Fruit fly (Drosophila melanogaster): ENCODE measurements around the gene Roc1b.

- TF ChIP-seq Sin3A (optimal IDR thresholded peaks at IDR 0.05) = no peak
- no peak for TF ChIP-seq insv (optimal IDR thresholded peaks at IDR 0.05)
- TF ChIP-seq psq (optimal IDR thresholded peaks at IDR 0.05) = no peak
- TF ChIP-seq Myc (optimal IDR thresholded peaks at IDR 0.05) = no peak
- no peak for TF ChIP-seq ttk (optimal IDR thresholded peaks at IDR 0.05)
Measured at dm6 chr3L:356016-356472, 1.7 kb upstream of the Roc1b start, which contains the start of gene CG1231.
